Worm (Caenorhabditis elegans) whole organism, midembryonic: ENCODE data around the gene oac-10.

ENCODE experiments used
- T22C8.4 ChIP-seq: fragments of 200-800 bp; sonication (Bioruptor generic); IDR thresholded peaks from 2 replicates; pipeline ENCODE4 v1.3.6; 2022; ENCODE audit warnings: missing genetic modification characterization, missing compliant biosample characterization
- cog-1 ChIP-seq: sonication (generic microtip); optimal IDR thresholded peaks from 2 replicates; lab custom pipeline; 2016; ENCODE audit warnings: missing genetic modification characterization, missing compliant biosample characterization
- flt-1 ChIP-seq: fragments of 200-800 bp; sonication (Bioruptor generic); IDR thresholded peaks from 2 replicates; pipeline ENCODE4 v1.3.6; 2022; ENCODE audit warnings: missing genetic modification characterization, missing compliant biosample characterization
- klf-2 ChIP-seq: fragments of 200-800 bp; sonication (Bioruptor generic); conservative IDR thresholded peaks from 2 replicates; pipeline ENCODE4 v1.3.6; 2022; ENCODE audit warnings: missing genetic modification reagents, missing genetic modification characterization, missing compliant biosample characterization
- med-1 ChIP-seq: sonication (generic microtip); optimal IDR thresholded peaks from 2 replicates; lab custom pipeline; 2017; ENCODE audit warnings: missing genetic modification characterization, mild to moderate bottlenecking, missing compliant biosample characterization, antibody characterized with exemption, missing genetic modification reagents; ENCODE audit not compliant: insufficient read depth
- ref-1 ChIP-seq: fragments of 200-800 bp; sonication (Bioruptor generic); conservative IDR thresholded peaks from 2 replicates; pipeline ENCODE4 v1.3.6; 2022; ENCODE audit warnings: missing genetic modification reagents, missing genetic modification characterization, missing compliant biosample characterization
- tab-1 ChIP-seq: fragments of 200-800 bp; sonication (Bioruptor generic); IDR thresholded peaks from 2 replicates; pipeline ENCODE4 v1.3.6; 2022; ENCODE audit warnings: missing genetic modification characterization, missing compliant biosample characterization
- ztf-23 ChIP-seq: fragments of 200-800 bp; sonication (Bioruptor generic); IDR thresholded peaks from 2 replicates; pipeline ENCODE4 v1.3.6; 2022; ENCODE audit warnings: missing genetic modification reagents, missing genetic modification characterization, missing compliant biosample characterization
- ztf-29 ChIP-seq: fragments of 200-800 bp; sonication (Bioruptor generic); IDR thresholded peaks from 2 replicates; pipeline ENCODE4 v1.3.6; 2022; ENCODE audit warnings: missing genetic modification reagents, missing genetic modification characterization, missing compliant biosample characterization

Gene oac-10

ce11 chrII:3850655-3851054, 19.0 kb upstream of the oac-10 start, which contains the start of gene nhr-72:
Gene nhr-72, minus strand, starts transcription at chrII:3850755.
- TF ChIP-seq T22C8.4 (GFP tag; lab: Robert Waterston, UW) = no peak

- TF ChIP-seq med-1 (GFP tag; lab: Kevin White, UChicago) (no peak), ztf-29 (GFP tag; lab: Robert Waterston, UW) (no peak), tab-1 (GFP tag; lab: Robert Waterston, UW) (no peak), klf-2 (GFP tag; lab: Robert Waterston, UW) (no peak), ref-1 (GFP tag; lab: Robert Waterston, UW) (no peak), T22C8.4 (GFP tag; lab: Robert Waterston, UW) (no peak), ztf-23 (GFP tag; lab: Robert Waterston, UW) (no peak), cog-1 (tag; lab: Kevin White, UChicago) (no peak), flt-1 (no peak)
Observed at ce11 chrII:3852654-3853053, 17.0 kb upstream of the oac-10 start, which contains the start of gene nhr-257. Gene nhr-257, plus strand, starts transcription at chrII:3852954.

ce11 chrII:3860826-3861225, 8.9 kb upstream of the oac-10 start, which contains the start of gene oac-11:
Gene oac-11, minus strand, starts transcription at chrII:3860926.
- TF ChIP-seq med-1 (GFP tag; lab: Kevin White, UChicago) = no peak
- no peak for TF ChIP-seq tab-1 (GFP tag; lab: Robert Waterston, UW)
- TF ChIP-seq ref-1 (GFP tag; lab: Robert Waterston, UW) = no peak
- no peak for TF ChIP-seq klf-2 (GFP tag; lab: Robert Waterston, UW)
- TF ChIP-seq flt-1 = no peak
- TF ChIP-seq T22C8.4 (GFP tag; lab: Robert Waterston, UW) = no peak
- no peak for TF ChIP-seq ztf-23 (GFP tag; lab: Robert Waterston, UW)
- no peak for TF ChIP-seq cog-1 (tag; lab: Kevin White, UChicago)
- no peak for TF ChIP-seq ztf-29 (GFP tag; lab: Robert Waterston, UW)

- TF ChIP-seq ztf-23 (GFP tag; lab: Robert Waterston, UW) (no peak), ref-1 (GFP tag; lab: Robert Waterston, UW) (no peak), flt-1 (no peak), tab-1 (GFP tag; lab: Robert Waterston, UW) (no peak), ztf-29 (GFP tag; lab: Robert Waterston, UW) (no peak), T22C8.4 (GFP tag; lab: Robert Waterston, UW) (no peak), cog-1 (tag; lab: Kevin White, UChicago) (no peak), med-1 (GFP tag; lab: Kevin White, UChicago) (no peak), klf-2 (GFP tag; lab: Robert Waterston, UW) (no peak)
Observed at ce11 chrII:3862053-3862452, 7.6 kb upstream of the oac-10 start.

- TF ChIP-seq tab-1 (GFP tag; lab: Robert Waterston, UW) (no peak), T22C8.4 (GFP tag; lab: Robert Waterston, UW) (no peak), med-1 (GFP tag; lab: Kevin White, UChicago) (no peak), ztf-29 (GFP tag; lab: Robert Waterston, UW) (no peak), flt-1 (no peak), cog-1 (tag; lab: Kevin White, UChicago) (no peak), klf-2 (GFP tag; lab: Robert Waterston, UW) (no peak), ztf-23 (GFP tag; lab: Robert Waterston, UW) (no peak), ref-1 (GFP tag; lab: Robert Waterston, UW) (no peak)
Observed at ce11 chrII:3864652-3865051, 5.0 kb upstream of the oac-10 start, which contains the start of gene nhr-261. Gene nhr-261, minus strand, starts transcription at chrII:3864752.

- no peak for TF ChIP-seq ztf-29 (GFP tag; lab: Robert Waterston, UW)
- TF ChIP-seq ref-1 (GFP tag; lab: Robert Waterston, UW) = no peak
- TF ChIP-seq cog-1 (tag; lab: Kevin White, UChicago) = no peak
- no peak for TF ChIP-seq med-1 (GFP tag; lab: Kevin White, UChicago)
- TF ChIP-seq T22C8.4 (GFP tag; lab: Robert Waterston, UW) = no peak
- TF ChIP-seq flt-1 = no peak
- no peak for TF ChIP-seq tab-1 (GFP tag; lab: Robert Waterston, UW)
- TF ChIP-seq ztf-23 (GFP tag; lab: Robert Waterston, UW) = no peak
- TF ChIP-seq klf-2 (GFP tag; lab: Robert Waterston, UW) = no peak
Observed at ce11 chrII:3877127-3877526, 7.4 kb downstream of the oac-10 start, which contains the start of gene nep-3. Gene nep-3, minus strand, starts transcription at chrII:3877227.

- TF ChIP-seq klf-2 (GFP tag; lab: Robert Waterston, UW) = no peak
- no peak for TF ChIP-seq T22C8.4 (GFP tag; lab: Robert Waterston, UW)
- no peak for TF ChIP-seq ztf-23 (GFP tag; lab: Robert Waterston, UW)
- no peak for TF ChIP-seq flt-1
- TF ChIP-seq ref-1 (GFP tag; lab: Robert Waterston, UW) = no peak
- TF ChIP-seq cog-1 (tag; lab: Kevin White, UChicago) = no peak
- TF ChIP-seq med-1 (GFP tag; lab: Kevin White, UChicago) = no peak
- no peak for TF ChIP-seq ztf-29 (GFP tag; lab: Robert Waterston, UW)
- no peak for TF ChIP-seq tab-1 (GFP tag; lab: Robert Waterston, UW)
Observed at ce11 chrII:3877874-3878273, 8.2 kb downstream of the oac-10 start, which contains the start of gene sdz-7. Gene sdz-7, minus strand, starts transcription at chrII:3877974.

ce11 chrII:3878330-3878729, 8.6 kb downstream of the oac-10 start, which contains the start of gene srh-250:
Gene srh-250, plus strand, starts transcription at chrII:3878630.
- TF ChIP-seq flt-1 (no peak), ref-1 (GFP tag; lab: Robert Waterston, UW) (no peak), tab-1 (GFP tag; lab: Robert Waterston, UW) (no peak), klf-2 (GFP tag; lab: Robert Waterston, UW) (no peak), ztf-23 (GFP tag; lab: Robert Waterston, UW) (no peak), cog-1 (tag; lab: Kevin White, UChicago) (no peak), T22C8.4 (GFP tag; lab: Robert Waterston, UW) (no peak), med-1 (GFP tag; lab: Kevin White, UChicago) (no peak), ztf-29 (GFP tag; lab: Robert Waterston, UW) (no peak)

- TF ChIP-seq ref-1 (GFP tag; lab: Robert Waterston, UW) = no peak
- no peak for TF ChIP-seq cog-1 (tag; lab: Kevin White, UChicago)
- no peak for TF ChIP-seq med-1 (GFP tag; lab: Kevin White, UChicago)
- no peak for TF ChIP-seq flt-1
- TF ChIP-seq tab-1 (GFP tag; lab: Robert Waterston, UW) = no peak
- TF ChIP-seq T22C8.4 (GFP tag; lab: Robert Waterston, UW) = no peak
- TF ChIP-seq ztf-29 (GFP tag; lab: Robert Waterston, UW) = no peak
- TF ChIP-seq klf-2 (GFP tag; lab: Robert Waterston, UW) = no peak
- TF ChIP-seq ztf-23 (GFP tag; lab: Robert Waterston, UW) = no peak
Observed at ce11 chrII:3879945-3880344, 10.2 kb downstream of the oac-10 start, which contains the start of gene nhr-166. Gene nhr-166, plus strand, starts transcription at chrII:3880245.
